Worm (Caenorhabditis elegans): ENCODE measurements around the gene agt-2.

DNA sequence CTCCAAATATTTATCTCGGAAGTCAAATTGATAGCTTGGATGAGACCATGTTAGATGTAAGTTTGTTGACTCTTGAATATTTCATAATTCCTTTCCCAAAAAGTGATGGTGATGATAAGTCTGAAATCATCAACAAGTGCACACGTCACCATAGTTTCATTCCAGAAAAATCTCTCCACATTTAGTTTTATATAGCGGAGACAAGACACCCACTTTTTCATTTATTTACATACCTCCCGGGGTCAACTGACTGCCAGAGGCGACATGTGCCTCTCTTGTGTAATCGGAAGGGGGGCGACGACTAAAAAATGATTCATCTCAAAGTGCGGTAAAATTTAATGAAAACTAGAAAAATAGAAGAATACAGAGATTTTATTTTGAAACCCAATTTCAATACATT lies 35.3 kb downstream of the agt-2 start:
- TF ChIP-seq pqm-1 (tag; optimal IDR thresholded peaks at IDR 0.05) (no peak), ama-1 (optimal IDR thresholded peaks at IDR 0.05) (no peak), mef-2 (tag; optimal IDR thresholded peaks at IDR 0.05) (no peak), fos-1 (tag; optimal IDR thresholded peaks at IDR 0.05) (no peak), nhr-12 (tag; optimal IDR thresholded peaks at IDR 0.05) (no peak), hpl-2 (GFP tag; optimal IDR thresholded peaks at IDR 0.05) (no peak), mdl-1 (tag; optimal IDR thresholded peaks at IDR 0.05) (peak in 1 of 2 experiments; percentile 45), zag-1 (tag; optimal IDR thresholded peaks at IDR 0.05) (no peak), ces-1 (GFP tag; optimal IDR thresholded peaks at IDR 0.05) (no peak)
